Worm (Caenorhabditis elegans): ENCODE measurements around the gene daf-31.

DNA sequence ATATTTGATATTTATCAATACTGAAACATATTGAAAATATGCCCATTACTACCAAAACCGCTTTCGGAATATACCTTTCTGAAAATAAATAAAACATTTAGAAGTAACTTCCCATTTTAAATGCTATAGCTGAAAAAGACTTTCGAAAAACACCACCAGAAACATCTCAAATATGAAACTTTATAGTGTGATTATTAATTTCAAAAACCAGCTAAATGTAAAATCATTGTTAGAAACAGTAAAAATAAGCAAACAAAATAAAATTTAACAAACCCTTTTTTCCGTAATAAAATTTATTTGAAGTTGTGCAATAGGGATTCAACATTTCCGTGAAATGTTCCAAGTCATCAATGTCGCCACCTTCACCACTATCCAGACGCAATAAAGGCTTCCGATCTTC is 22.0 kb upstream of the daf-31 start, which contains the start of the genes K07H8.5 and K07H8.8:
- TF ChIP-seq fos-1 (tag; optimal IDR thresholded peaks at IDR 0.05): no peak
- no peak for TF ChIP-seq nhr-28 (tag; optimal IDR thresholded peaks at IDR 0.05)
- no peak for TF ChIP-seq ztf-11 (tag; optimal IDR thresholded peaks at IDR 0.05)
- no peak for TF ChIP-seq nhr-90 (tag; optimal IDR thresholded peaks at IDR 0.05; ENCODE audit: poor library complexity)
- no peak for TF ChIP-seq jun-1 (tag; optimal IDR thresholded peaks at IDR 0.05)
- TF ChIP-seq mdl-1 (tag; optimal IDR thresholded peaks at IDR 0.05): no peak

Measured in whole organism, L1 larva.